Worm (Caenorhabditis elegans): ENCODE data around the gene arrd-24.

DNA sequence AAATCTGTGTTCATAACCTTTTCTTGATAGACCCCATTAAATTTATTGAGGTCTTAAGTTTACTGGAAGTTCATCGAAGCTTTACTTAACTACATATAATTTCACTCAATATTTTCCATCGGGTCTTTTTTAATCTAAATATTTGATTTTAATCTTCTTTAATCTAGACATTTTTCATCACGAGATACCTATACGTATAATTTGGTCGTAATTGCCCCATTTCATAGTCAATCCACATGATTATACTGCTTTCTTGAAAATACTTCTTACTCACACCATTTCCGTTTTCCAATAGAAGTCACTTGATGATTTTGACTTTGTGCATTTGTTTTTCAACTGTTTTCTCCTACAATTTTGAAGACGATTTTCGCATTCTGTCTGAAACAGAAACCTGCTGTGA is 6.0 kb upstream of the arrd-24 start, which contains the start of gene irld-24:
- TF ChIP-seq skn-1 (tag; optimal IDR thresholded peaks at IDR 0.05) = no peak
- TF ChIP-seq egl-27 (tag; optimal IDR thresholded peaks at IDR 0.05) = no peak
- TF ChIP-seq ceh-82 (tag; optimal IDR thresholded peaks at IDR 0.05) = no peak
- no peak for TF ChIP-seq zag-1 (tag; optimal IDR thresholded peaks at IDR 0.05)
- TF ChIP-seq sea-2 (GFP tag; optimal IDR thresholded peaks at IDR 0.05) = no peak
- no peak for TF ChIP-seq ama-1 (optimal IDR thresholded peaks at IDR 0.05)
- no peak for TF ChIP-seq ceh-9 (tag; optimal IDR thresholded peaks at IDR 0.05)
- no peak for TF ChIP-seq nhr-77 (tag; optimal IDR thresholded peaks at IDR 0.05)
